Worm (Caenorhabditis elegans) whole organism, young adult: ENCODE data around the gene twk-20.
A peak's percentile ranks its signal among the peaks of the same experiment; 100 is the strongest.

ENCODE experiments used
- B0019.2 ChIP-seq: fragments of 200-800 bp; sonication (Bioruptor generic); conservative IDR thresholded peaks from 2 replicates; pipeline ENCODE4 v1.3.6; 2022; ENCODE audit warnings: missing genetic modification reagents, missing genetic modification characterization, missing compliant biosample characterization
- B0336.3 ChIP-seq: fragments of 200-800 bp; sonication (Bioruptor generic); IDR thresholded peaks from 2 replicates; pipeline ENCODE4 v1.3.6; 2022; ENCODE audit warnings: missing genetic modification characterization, missing compliant biosample characterization
- D2030.7 ChIP-seq: fragments of 200-800 bp; sonication (Bioruptor generic); IDR thresholded peaks from 2 replicates; pipeline ENCODE4 v1.3.6; 2022; ENCODE audit warnings: missing genetic modification reagents, missing genetic modification characterization, missing compliant biosample characterization
- F10E7.11 ChIP-seq: sonication (generic microtip); optimal IDR thresholded peaks from 2 replicates; lab custom pipeline; 2017; ENCODE audit warnings: mild to moderate bottlenecking, missing genetic modification characterization, moderate library complexity, missing compliant biosample characterization
- F22D6.2 ChIP-seq: sonication (generic microtip); optimal IDR thresholded peaks from 2 replicates; lab custom pipeline; 2016; ENCODE audit warnings: mild to moderate bottlenecking, missing genetic modification characterization, missing compliant biosample characterization
- F37B4.10 ChIP-seq: fragments of 200-800 bp; sonication (Bioruptor generic); IDR thresholded peaks from 2 replicates; pipeline ENCODE4 v1.3.6; 2022; ENCODE audit warnings: missing genetic modification characterization, missing compliant biosample characterization
- F55B11.4 ChIP-seq: sonication (generic microtip); optimal IDR thresholded peaks from 2 replicates; lab custom pipeline; 2016; ENCODE audit warnings: missing compliant biosample characterization, missing genetic modification characterization, borderline replicate concordance; ENCODE audit not compliant: insufficient read depth
- F57A8.1 ChIP-seq: fragments of 200-800 bp; sonication (Bioruptor generic); optimal IDR thresholded peaks from 2 replicates; lab custom pipeline; 2018; ENCODE audit warnings: mild to moderate bottlenecking, missing genetic modification characterization, moderate library complexity, missing compliant biosample characterization
- K11D2.4 ChIP-seq: fragments of 200-800 bp; sonication (Bioruptor generic); IDR thresholded peaks from 2 replicates; pipeline ENCODE4 v1.3.6; 2022; ENCODE audit warnings: missing genetic modification reagents, missing genetic modification characterization, missing compliant biosample characterization
- T07F8.4 ChIP-seq: sonication (generic microtip); optimal IDR thresholded peaks from 2 replicates; lab custom pipeline; 2016; ENCODE audit warnings: mild to moderate bottlenecking, missing genetic modification characterization, moderate library complexity, missing compliant biosample characterization
- Y53F4B.3 ChIP-seq: fragments of 200-800 bp; sonication (Bioruptor generic); IDR thresholded peaks from 2 replicates; pipeline ENCODE4 v1.3.6; 2022; ENCODE audit warnings: missing genetic modification reagents, missing genetic modification characterization, missing compliant biosample characterization
- Y56A3A.18 ChIP-seq: fragments of 200-800 bp; sonication (Bioruptor generic); IDR thresholded peaks from 2 replicates; pipeline ENCODE4 v1.3.6; 2022; ENCODE audit warnings: missing genetic modification reagents, missing genetic modification characterization, missing compliant biosample characterization
- Y67H2A.10 ChIP-seq: fragments of 200-800 bp; sonication (Bioruptor generic); conservative IDR thresholded peaks from 2 replicates; pipeline ENCODE4 v1.3.6; 2022; ENCODE audit warnings: missing genetic modification reagents, missing genetic modification characterization, missing compliant biosample characterization
- Y79H2A.3 ChIP-seq: fragments of 200-800 bp; sonication (Bioruptor generic); conservative IDR thresholded peaks from 2 replicates; pipeline ENCODE4 v1.3.6; 2022; ENCODE audit warnings: missing genetic modification reagents, missing genetic modification characterization, missing compliant biosample characterization
- ama-1 ChIP-seq, 3 experiments: fragments of 150-350 bp in 1 of 3; sonication (generic microtip) in 2 of 3; optimal IDR thresholded peaks; 2 replicates each; lab custom pipeline; 2014 to 2018; ENCODE audit warnings: missing biosample characterization in 2 of 3, missing genetic modification characterization in 2 of 3, missing genetic modification reagents in 2 of 3
- aptf-2 ChIP-seq: fragments of 200-800 bp; sonication (Bioruptor generic); conservative IDR thresholded peaks from 2 replicates; pipeline ENCODE4 v1.3.6; 2022; ENCODE audit warnings: missing genetic modification reagents, missing genetic modification characterization, missing compliant biosample characterization
- attf-3 ChIP-seq: fragments of 200-800 bp; sonication (Bioruptor generic); conservative IDR thresholded peaks from 2 replicates; pipeline ENCODE4 v1.3.6; 2022; ENCODE audit warnings: missing genetic modification reagents, missing genetic modification characterization, missing compliant biosample characterization
- attf-6 ChIP-seq: fragments of 200-800 bp; sonication (Bioruptor generic); IDR thresholded peaks from 2 replicates; pipeline ENCODE4 v1.3.6; 2022; ENCODE audit warnings: missing genetic modification reagents, missing genetic modification characterization, missing compliant biosample characterization
- ccch-3 ChIP-seq: fragments of 200-800 bp; sonication (Bioruptor generic); optimal IDR thresholded peaks from 2 replicates; lab custom pipeline; 2018; ENCODE audit warnings: mild to moderate bottlenecking, missing genetic modification characterization, missing compliant biosample characterization
- cebp-2 ChIP-seq: fragments of 200-800 bp; sonication (Bioruptor generic); IDR thresholded peaks from 2 replicates; pipeline ENCODE4 v1.3.6; 2022; ENCODE audit warnings: missing genetic modification characterization, missing compliant biosample characterization
- ceh-58 ChIP-seq: fragments of 200-800 bp; sonication (Bioruptor generic); IDR thresholded peaks from 2 replicates; pipeline ENCODE4 v1.3.6; 2022; ENCODE audit warnings: missing genetic modification characterization, missing compliant biosample characterization
- chd-7 ChIP-seq: sonication (generic microtip); optimal IDR thresholded peaks from 2 replicates; lab custom pipeline; 2016; ENCODE audit warnings: mild to moderate bottlenecking, missing genetic modification characterization, moderate library complexity, missing compliant biosample characterization
- die-1 ChIP-seq: sonication (generic microtip); optimal IDR thresholded peaks from 2 replicates; lab custom pipeline; 2016; ENCODE audit warnings: missing genotype, mild to moderate bottlenecking, missing genetic modification characterization, missing compliant biosample characterization
- dox-1 ChIP-seq: fragments of 200-800 bp; sonication (Bioruptor generic); IDR thresholded peaks from 2 replicates; pipeline ENCODE4 v1.3.6; 2022; ENCODE audit warnings: missing genetic modification reagents, missing genetic modification characterization, missing compliant biosample characterization
- efl-1 ChIP-seq: fragments of 150-350 bp; optimal IDR thresholded peaks from 2 replicates; lab custom pipeline; 2014; ENCODE audit warnings: missing biosample characterization, missing genetic modification reagents, missing genetic modification characterization
- egrh-3 ChIP-seq: fragments of 200-800 bp; sonication (Bioruptor generic); IDR thresholded peaks from 2 replicates; pipeline ENCODE4 v1.3.6; 2022; ENCODE audit warnings: missing genetic modification reagents, missing genetic modification characterization, missing compliant biosample characterization
- ets-4 ChIP-seq: fragments of 200-800 bp; sonication (Bioruptor generic); optimal IDR thresholded peaks from 2 replicates; lab custom pipeline; 2018; ENCODE audit warnings: mild to moderate bottlenecking, missing genetic modification characterization, missing compliant biosample characterization
- fkh-3 ChIP-seq: sonication (generic microtip); optimal IDR thresholded peaks from 2 replicates; lab custom pipeline; 2016; ENCODE audit warnings: mild to moderate bottlenecking, missing genetic modification characterization, missing compliant biosample characterization
- lag-1 ChIP-seq: fragments of 200-800 bp; sonication (Bioruptor generic); IDR thresholded peaks from 2 replicates; pipeline ENCODE4 v1.3.6; 2022; ENCODE audit warnings: missing genetic modification reagents, missing genetic modification characterization, missing compliant biosample characterization
- let-607 ChIP-seq, 2 experiments: fragments of 200-800 bp in 1 of 2; sonication (Bioruptor generic) in 1 of 2; sonication (generic microtip) in 1 of 2; optimal IDR thresholded peaks; 2 replicates each; lab custom pipeline; 2016 to 2018; ENCODE audit warnings: mild to moderate bottlenecking in 2 of 2, missing compliant biosample characterization in 2 of 2, missing genetic modification characterization in 2 of 2, moderate library complexity in 2 of 2, missing genotype in 1 of 2
- lin-35 ChIP-seq, 3 experiments: fragments of 150-350 bp in 2 of 3; sonication (generic microtip) in 1 of 3; optimal IDR thresholded peaks; 2 replicates each; lab custom pipeline; 2014 to 2018; ENCODE audit warnings: missing biosample characterization in 3 of 3, missing genetic modification characterization in 3 of 3, missing genetic modification reagents in 3 of 3
- lsl-1 ChIP-seq: fragments of 200-800 bp; sonication (Bioruptor generic); optimal IDR thresholded peaks from 2 replicates; lab custom pipeline; 2018; ENCODE audit warnings: mild to moderate bottlenecking, missing genetic modification characterization, moderate library complexity, missing compliant biosample characterization
- lsy-27 ChIP-seq: sonication (generic microtip); optimal IDR thresholded peaks from 2 replicates; lab custom pipeline; 2017; ENCODE audit warnings: missing genetic modification characterization, mild to moderate bottlenecking, missing compliant biosample characterization, antibody characterized with exemption, missing genotype, borderline replicate concordance; ENCODE audit not compliant: insufficient read depth
- madf-10 ChIP-seq: sonication (generic microtip); optimal IDR thresholded peaks from 2 replicates; lab custom pipeline; 2016; ENCODE audit warnings: mild to moderate bottlenecking, missing genetic modification characterization, missing compliant biosample characterization
- mcd-1 ChIP-seq: fragments of 200-800 bp; sonication (Bioruptor generic); IDR thresholded peaks from 2 replicates; pipeline ENCODE4 v1.3.6; 2022; ENCODE audit warnings: missing genetic modification reagents, missing genetic modification characterization, missing compliant biosample characterization
- mel-28 ChIP-seq: sonication (generic microtip); optimal IDR thresholded peaks from 2 replicates; lab custom pipeline; 2016; ENCODE audit warnings: borderline replicate concordance, mild to moderate bottlenecking, missing genetic modification characterization, missing compliant biosample characterization
- nfya-2 ChIP-seq: fragments of 200-800 bp; sonication (Bioruptor generic); IDR thresholded peaks from 2 replicates; pipeline ENCODE4 v1.3.6; 2022; ENCODE audit warnings: missing genetic modification reagents, missing genetic modification characterization, missing compliant biosample characterization
- nhr-179 ChIP-seq: sonication (generic microtip); optimal IDR thresholded peaks from 2 replicates; lab custom pipeline; 2016; ENCODE audit warnings: mild to moderate bottlenecking, missing genetic modification characterization, missing compliant biosample characterization
- nhr-90 ChIP-seq: sonication (generic microtip); optimal IDR thresholded peaks from 2 replicates; lab custom pipeline; 2016; ENCODE audit warnings: missing genotype, mild to moderate bottlenecking, missing genetic modification characterization, missing compliant biosample characterization
- pbrm-1 ChIP-seq: fragments of 200-800 bp; sonication (Bioruptor generic); IDR thresholded peaks from 2 replicates; pipeline ENCODE4 v1.3.6; 2022; ENCODE audit warnings: missing genetic modification reagents, missing genetic modification characterization, missing compliant biosample characterization
- snpc-3.4 ChIP-seq: sonication (generic microtip); optimal IDR thresholded peaks from 2 replicates; lab custom pipeline; 2017; ENCODE audit warnings: missing genetic modification characterization, mild to moderate bottlenecking, missing compliant biosample characterization, antibody characterized with exemption, moderate library complexity, missing genotype, missing genetic modification reagents
- somi-1 ChIP-seq: fragments of 200-800 bp; sonication (Bioruptor generic); optimal IDR thresholded peaks from 2 replicates; lab custom pipeline; 2018; ENCODE audit warnings: mild to moderate bottlenecking, missing genetic modification characterization, missing compliant biosample characterization
- tbp1 ChIP-seq: fragments of 200-800 bp; sonication (Bioruptor generic); optimal IDR thresholded peaks from 2 replicates; lab custom pipeline; 2018; ENCODE audit warnings: mild to moderate bottlenecking, missing genetic modification characterization, missing compliant biosample characterization
- tlf-1 ChIP-seq: fragments of 200-800 bp; sonication (Bioruptor generic); optimal IDR thresholded peaks from 2 replicates; lab custom pipeline; 2018; ENCODE audit warnings: mild to moderate bottlenecking, missing genetic modification characterization, missing compliant biosample characterization
- unc-62 ChIP-seq: fragments of 150-350 bp; optimal IDR thresholded peaks from 2 replicates; lab custom pipeline; 2014; ENCODE audit warnings: missing biosample characterization, missing genetic modification reagents, missing genetic modification characterization
- zfh-2 ChIP-seq: fragments of 200-800 bp; sonication (Bioruptor generic); conservative IDR thresholded peaks from 2 replicates; pipeline ENCODE4 v1.3.6; 2022; ENCODE audit warnings: missing genetic modification reagents, missing genetic modification characterization, missing compliant biosample characterization
- ztf-22 ChIP-seq: fragments of 200-800 bp; sonication (Bioruptor generic); optimal IDR thresholded peaks from 2 replicates; lab custom pipeline; 2018; ENCODE audit warnings: mild to moderate bottlenecking, missing genetic modification characterization, moderate library complexity, missing compliant biosample characterization
- ztf-6 ChIP-seq: fragments of 200-800 bp; sonication (Bioruptor generic); IDR thresholded peaks from 2 replicates; pipeline ENCODE4 v1.3.6; 2022; ENCODE audit warnings: missing genetic modification reagents, missing genetic modification characterization, missing compliant biosample characterization

Gene twk-20

DNA sequence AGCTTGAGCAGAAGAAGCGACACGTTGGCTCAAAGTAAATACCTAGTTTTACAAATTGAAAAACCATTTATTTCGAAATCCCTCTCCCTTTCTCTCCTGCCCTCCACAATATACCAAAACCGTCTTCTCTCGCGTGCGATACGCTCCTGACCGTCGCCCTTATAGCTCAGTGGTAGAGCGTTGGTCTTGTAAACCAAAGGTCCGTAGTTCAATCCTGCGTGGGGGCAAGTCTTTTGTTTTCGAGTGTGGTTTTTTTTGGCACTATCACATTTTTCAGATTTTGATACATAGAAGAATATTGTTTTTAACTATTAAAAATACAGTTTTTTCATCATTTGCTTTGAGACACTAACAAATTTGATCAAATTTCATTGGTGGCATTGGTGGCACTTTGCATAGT lies 13.9 kb downstream of the twk-20 start (continued):
- TF ChIP-seq let-607 (tag; optimal IDR thresholded peaks at IDR 0.05; lab: Kevin White, UChicago): peak in 1 of 2 experiments; percentile 4
- TF ChIP-seq unc-62 (GFP tag; lab: Kevin White, UChicago): no peak
- TF ChIP-seq F55B11.4 (tag; lab: Kevin White, UChicago): no peak
- no peak for TF ChIP-seq lag-1 (GFP tag; lab: Robert Waterston, UW)
- no peak for TF ChIP-seq efl-1 (GFP tag; lab: Kevin White, UChicago)
- no peak for TF ChIP-seq ama-1 (optimal IDR thresholded peaks at IDR 0.05; lab: Kevin White, UChicago)
- TF ChIP-seq ama-1 (GFP tag; optimal IDR thresholded peaks at IDR 0.05; lab: Kevin White, UChicago): peak; percentile 47 to 57
- TF ChIP-seq mcd-1 (GFP tag; lab: Robert Waterston, UW): no peak
- TF ChIP-seq lsy-27 (tag; lab: Kevin White, UChicago): no peak
- no peak for TF ChIP-seq F57A8.1 (GFP tag; lab: Kevin White, UChicago)
- TF ChIP-seq lin-35 (GFP tag; optimal IDR thresholded peaks at IDR 0.05; lab: Kevin White, UChicago): peak in 1 of 3 experiments; percentile 53
- no peak for TF ChIP-seq F37B4.10 (GFP tag; lab: Robert Waterston, UW)
- TF ChIP-seq F10E7.11 (tag; lab: Kevin White, UChicago): peak; percentile 14
- peak; percentile 91 for TF ChIP-seq tbp1 (GFP tag; lab: Kevin White, UChicago)
- no peak for TF ChIP-seq ccch-3 (GFP tag; lab: Kevin White, UChicago)
- TF ChIP-seq mel-28 (tag; lab: Kevin White, UChicago): no peak
- TF ChIP-seq T07F8.4 (tag; lab: Kevin White, UChicago): peak; percentile 59
- peak; percentile 42 for TF ChIP-seq snpc-3.4 (tag; lab: Kevin White, UChicago)
- TF ChIP-seq Y67H2A.10: no peak
- TF ChIP-seq ztf-22 (GFP tag; lab: Kevin White, UChicago): no peak
- TF ChIP-seq ceh-58: 0 out of 2 replicates have a peak, but pooled peaks have one; percentile 44
- TF ChIP-seq Y56A3A.18: no peak
- TF ChIP-seq madf-10 (tag; lab: Kevin White, UChicago): peak; percentile 20
- no peak for TF ChIP-seq B0019.2 (GFP tag; lab: Robert Waterston, UW)
- no peak for TF ChIP-seq B0336.3 (GFP tag; lab: Robert Waterston, UW)
- no peak for TF ChIP-seq lsl-1 (GFP tag; lab: Kevin White, UChicago)
- peak; percentile 80 for TF ChIP-seq dox-1 (GFP tag; lab: Robert Waterston, UW)
- TF ChIP-seq K11D2.4: no peak
- TF ChIP-seq aptf-2 (GFP tag; lab: Robert Waterston, UW): no peak
- TF ChIP-seq fkh-3 (tag; lab: Kevin White, UChicago): no peak
- TF ChIP-seq ztf-6 (GFP tag; lab: Robert Waterston, UW): 0 out of 2 replicates have a peak, but pooled peaks have one; percentile 12
- no peak for TF ChIP-seq Y79H2A.3 (GFP tag; lab: Robert Waterston, UW)
- no peak for TF ChIP-seq ets-4 (GFP tag; lab: Kevin White, UChicago)
- TF ChIP-seq zfh-2 (GFP tag; lab: Robert Waterston, UW): no peak
- TF ChIP-seq F22D6.2: no peak
- peak; percentile 30 for TF ChIP-seq nhr-179 (tag; lab: Kevin White, UChicago)
- no peak for TF ChIP-seq Y53F4B.3
- peak; percentile 87 for TF ChIP-seq die-1
- peak; percentile 59 for TF ChIP-seq chd-7 (tag; lab: Kevin White, UChicago)
- TF ChIP-seq somi-1 (GFP tag; lab: Kevin White, UChicago): no peak
- peak; percentile 85 for TF ChIP-seq nhr-90 (tag; lab: Kevin White, UChicago)
- TF ChIP-seq egrh-3: no peak
- TF ChIP-seq pbrm-1 (GFP tag; lab: Robert Waterston, UW): peak; percentile 92
- no peak for TF ChIP-seq tlf-1 (GFP tag; lab: Kevin White, UChicago)
- TF ChIP-seq D2030.7 (GFP tag; lab: Robert Waterston, UW): peak; percentile 77
- TF ChIP-seq cebp-2 (GFP tag; lab: Robert Waterston, UW): no peak
- no peak for TF ChIP-seq attf-6 (GFP tag; lab: Robert Waterston, UW)
- no peak for TF ChIP-seq attf-3 (GFP tag; lab: Robert Waterston, UW)
- TF ChIP-seq nfya-2 (GFP tag; lab: Robert Waterston, UW): no peak
